Worm (Caenorhabditis elegans) whole organism, L4 larva: ENCODE measurements around the gene ZC262.4.

Source experiments
- D1046.2 ChIP-seq: fragments of 200-800 bp; sonication (Bioruptor generic); IDR thresholded peaks from 2 replicates; pipeline ENCODE4 v1.3.6; 2022; ENCODE audit warnings: missing genetic modification characterization, missing compliant biosample characterization
- F26F4.8 ChIP-seq: fragments of 200-800 bp; sonication (Bioruptor generic); conservative IDR thresholded peaks from 2 replicates; pipeline ENCODE4 v1.3.6; 2022; ENCODE audit warnings: missing genetic modification characterization, missing compliant biosample characterization
- F49E8.2 ChIP-seq: sonication (generic microtip); optimal IDR thresholded peaks from 2 replicates; lab custom pipeline; 2016; ENCODE audit warnings: missing compliant biosample characterization, mild to moderate bottlenecking, missing genetic modification characterization, borderline replicate concordance
- T20F7.1 ChIP-seq: fragments of 200-800 bp; sonication (Bioruptor generic); optimal IDR thresholded peaks from 2 replicates; lab custom pipeline; 2018; ENCODE audit warnings: mild to moderate bottlenecking, missing genetic modification characterization, missing compliant biosample characterization
- Y105C5A.15 ChIP-seq: fragments of 200-800 bp; sonication (Bioruptor generic); IDR thresholded peaks from 2 replicates; pipeline ENCODE4 v1.3.6; 2022; ENCODE audit warnings: missing genetic modification characterization, missing compliant biosample characterization
- Y48G9A.11 ChIP-seq: fragments of 200-800 bp; sonication (Bioruptor generic); IDR thresholded peaks from 2 replicates; pipeline ENCODE4 v1.3.6; 2022; ENCODE audit warnings: missing genetic modification reagents, missing genetic modification characterization, missing compliant biosample characterization
- Y75B8A.6 ChIP-seq: fragments of 200-800 bp; sonication (Bioruptor generic); IDR thresholded peaks from 2 replicates; pipeline ENCODE4 v1.3.6; 2022; ENCODE audit warnings: missing genetic modification reagents, missing genetic modification characterization, missing compliant biosample characterization
- aha-1 ChIP-seq: fragments of 150-350 bp; peaks from one replicate; lab custom pipeline; 2014; ENCODE audit warnings: missing biosample characterization, missing genetic modification characterization
- ama-1 ChIP-seq: fragments of 150-350 bp; optimal IDR thresholded peaks from 2 replicates; lab custom pipeline; 2014; ENCODE audit warnings: inconsistent platforms, mixed read lengths
- attf-4 ChIP-seq: sonication (generic microtip); optimal IDR thresholded peaks from 3 replicates; lab custom pipeline; 2017; ENCODE audit warnings: missing biosample characterization, missing genetic modification characterization
- ceh-28 ChIP-seq: fragments of 150-350 bp; optimal IDR thresholded peaks from 2 replicates; lab custom pipeline; 2014; ENCODE audit warnings: missing biosample characterization, missing genetic modification reagents, missing genetic modification characterization
- ceh-32 ChIP-seq: sonication (generic microtip); optimal IDR thresholded peaks from 2 replicates; lab custom pipeline; 2016; ENCODE audit warnings: mild to moderate bottlenecking, missing genetic modification characterization, missing compliant biosample characterization; ENCODE audit not compliant: poor library complexity
- ceh-62 ChIP-seq: sonication (generic microtip); optimal IDR thresholded peaks from 2 replicates; lab custom pipeline; 2017; ENCODE audit warnings: missing biosample characterization, missing genetic modification characterization
- cey-2 ChIP-seq: sonication (generic microtip); optimal IDR thresholded peaks from 3 replicates; lab custom pipeline; 2017; ENCODE audit warnings: missing genetic modification characterization, mild to moderate bottlenecking, missing compliant biosample characterization, antibody characterized with exemption, borderline replicate concordance; ENCODE audit not compliant: insufficient read depth
- daf-12 ChIP-seq: fragments of 150-350 bp; optimal IDR thresholded peaks from 2 replicates; lab custom pipeline; 2014; ENCODE audit warnings: missing biosample characterization, missing genetic modification reagents, missing genetic modification characterization
- daf-8 ChIP-seq: fragments of 200-800 bp; sonication (Bioruptor generic); IDR thresholded peaks from 2 replicates; pipeline ENCODE4 v1.3.6; 2022; ENCODE audit warnings: missing genetic modification characterization, missing compliant biosample characterization
- dve-1 ChIP-seq: sonication (generic microtip); optimal IDR thresholded peaks from 2 replicates; lab custom pipeline; 2017; ENCODE audit warnings: antibody characterized with exemption, mild to moderate bottlenecking, missing genetic modification characterization, missing compliant biosample characterization; ENCODE audit not compliant: insufficient read depth
- fkh-10 ChIP-seq: fragments of 150-350 bp; optimal IDR thresholded peaks from 2 replicates; lab custom pipeline; 2014; ENCODE audit warnings: missing biosample characterization, missing genetic modification reagents, missing genetic modification characterization
- fos-1 ChIP-seq: fragments of 150-350 bp; optimal IDR thresholded peaks from 2 replicates; lab custom pipeline; 2014; ENCODE audit warnings: missing biosample characterization, missing genetic modification characterization
- gei-8 ChIP-seq: fragments of 200-800 bp; sonication (Bioruptor generic); optimal IDR thresholded peaks from 2 replicates; lab custom pipeline; 2018; ENCODE audit warnings: mild to moderate bottlenecking, missing genetic modification characterization, missing compliant biosample characterization
- hif-1 ChIP-seq, 2 experiments: sonication (generic microtip); optimal IDR thresholded peaks; 2 replicates each; lab custom pipeline; 2016 to 2017; ENCODE audit warnings: missing compliant biosample characterization in 2 of 2, missing genetic modification characterization in 2 of 2, missing genetic modification reagents in 2 of 2, missing genotype in 2 of 2, mild to moderate bottlenecking in 1 of 2
- lim-7 ChIP-seq: fragments of 200-800 bp; sonication (Bioruptor generic); IDR thresholded peaks from 2 replicates; pipeline ENCODE4 v1.3.6; 2022; ENCODE audit warnings: missing genetic modification characterization, missing compliant biosample characterization
- lin-38 ChIP-seq: fragments of 200-800 bp; sonication (Bioruptor generic); IDR thresholded peaks from 2 replicates; pipeline ENCODE4 v1.3.6; 2022; ENCODE audit warnings: missing genetic modification reagents, missing genetic modification characterization, missing compliant biosample characterization
- lir-3 ChIP-seq: sonication (generic microtip); optimal IDR thresholded peaks from 2 replicates; lab custom pipeline; 2016; ENCODE audit warnings: mild to moderate bottlenecking, missing genetic modification characterization, missing compliant biosample characterization
- lsy-2 ChIP-seq, 2 experiments: fragments of 150-350 bp in 1 of 2; sonication (generic microtip) in 1 of 2; optimal IDR thresholded peaks; 2 replicates each; lab custom pipeline; 2014 to 2017; ENCODE audit warnings: missing biosample characterization in 2 of 2, missing genetic modification characterization in 2 of 2
- madf-9 ChIP-seq: fragments of 200-800 bp; sonication (Bioruptor generic); conservative IDR thresholded peaks from 2 replicates; pipeline ENCODE4 v1.3.6; 2022; ENCODE audit warnings: missing genetic modification reagents, missing genetic modification characterization, missing compliant biosample characterization
- mdt-29 ChIP-seq: fragments of 200-800 bp; sonication (Bioruptor generic); IDR thresholded peaks from 2 replicates; pipeline ENCODE4 v1.3.6; 2022; ENCODE audit warnings: missing genetic modification reagents, missing genetic modification characterization, missing compliant biosample characterization
- mxl-3 ChIP-seq: fragments of 200-800 bp; sonication (Bioruptor generic); optimal IDR thresholded peaks from 2 replicates; lab custom pipeline; 2018; ENCODE audit warnings: mild to moderate bottlenecking, missing genetic modification characterization, missing compliant biosample characterization
- nhr-102 ChIP-seq: sonication (generic microtip); optimal IDR thresholded peaks from 2 replicates; lab custom pipeline; 2016; ENCODE audit warnings: mild to moderate bottlenecking, missing genetic modification characterization, moderate library complexity, missing compliant biosample characterization
- nhr-111 ChIP-seq: fragments of 200-800 bp; sonication (Bioruptor generic); optimal IDR thresholded peaks from 2 replicates; lab custom pipeline; 2018; ENCODE audit warnings: mild to moderate bottlenecking, missing genetic modification characterization, missing compliant biosample characterization
- nhr-28 ChIP-seq: fragments of 150-350 bp; optimal IDR thresholded peaks from 2 replicates; lab custom pipeline; 2014; ENCODE audit warnings: missing biosample characterization, missing genetic modification characterization
- nhr-48 ChIP-seq: sonication (generic microtip); optimal IDR thresholded peaks from 2 replicates; lab custom pipeline; 2016; ENCODE audit warnings: mild to moderate bottlenecking, missing genetic modification characterization, missing compliant biosample characterization
- nhr-6 ChIP-seq: fragments of 150-350 bp; optimal IDR thresholded peaks from 2 replicates; lab custom pipeline; 2014; ENCODE audit warnings: missing biosample characterization, missing genetic modification characterization
- nhr-76 ChIP-seq: fragments of 150-350 bp; optimal IDR thresholded peaks from 2 replicates; lab custom pipeline; 2014; ENCODE audit warnings: missing biosample characterization, missing genetic modification characterization
- php-3 ChIP-seq: fragments of 200-800 bp; sonication (Bioruptor generic); IDR thresholded peaks from 2 replicates; pipeline ENCODE4 v1.3.6; 2022; ENCODE audit warnings: missing genetic modification reagents, missing genetic modification characterization, missing compliant biosample characterization
- rbr-2 ChIP-seq: sonication (generic microtip); optimal IDR thresholded peaks from 2 replicates; lab custom pipeline; 2016; ENCODE audit warnings: missing genotype, missing genetic modification characterization, missing compliant biosample characterization
- tag-97 ChIP-seq: fragments of 200-800 bp; sonication (Bioruptor generic); IDR thresholded peaks from 2 replicates; pipeline ENCODE4 v1.3.6; 2022; ENCODE audit warnings: missing genetic modification characterization, missing compliant biosample characterization
- unc-130 ChIP-seq: sonication (generic microtip); optimal IDR thresholded peaks from 2 replicates; lab custom pipeline; 2016; ENCODE audit warnings: missing genetic modification reagents, missing genetic modification characterization, missing compliant biosample characterization
- unc-39 ChIP-seq: sonication (generic microtip); optimal IDR thresholded peaks from 2 replicates; lab custom pipeline; 2017; ENCODE audit warnings: missing biosample characterization, missing genetic modification characterization
- zip-11 ChIP-seq: fragments of 200-800 bp; sonication (Bioruptor generic); IDR thresholded peaks from 2 replicates; pipeline ENCODE4 v1.3.6; 2022; ENCODE audit warnings: missing genetic modification characterization, missing compliant biosample characterization
- zip-2 ChIP-seq: fragments of 150-350 bp; optimal IDR thresholded peaks from 2 replicates; lab custom pipeline; 2014; ENCODE audit warnings: missing biosample characterization, missing genetic modification characterization

ZC262.4 gene

DNA sequence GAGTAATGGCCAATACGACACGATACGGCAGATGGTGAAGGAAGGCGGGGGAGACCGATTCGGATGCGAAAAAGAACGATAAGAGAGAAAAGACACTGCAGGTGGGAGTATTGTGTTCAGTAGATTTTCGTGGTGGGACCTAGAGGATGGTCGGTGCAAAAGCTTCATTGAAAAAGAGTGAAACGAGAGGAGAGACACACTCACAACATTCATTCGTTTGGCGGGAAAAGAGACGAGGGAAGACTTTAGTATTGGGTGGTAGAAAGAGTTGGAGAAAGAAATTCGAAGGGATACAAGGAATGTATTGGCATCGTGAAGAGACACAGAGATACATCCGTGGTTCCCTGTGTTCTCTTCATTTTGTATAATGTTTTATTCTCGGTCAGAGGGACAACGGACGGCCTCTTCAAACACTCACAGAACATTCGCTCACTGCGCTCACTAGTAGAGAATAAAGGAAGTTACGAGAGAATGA, 22.1 kb upstream of the ZC262.4 start (continued):
- TF ChIP-seq ceh-28 (tag; lab: Kevin White, UChicago) (no peak), cey-2 (no peak), nhr-6 (tag; lab: Kevin White, UChicago) (peak; percentile 64), gei-8 (GFP tag; lab: Kevin White, UChicago) (no peak), aha-1 (tag; lab: Kevin White, UChicago) (peak; percentile 86), php-3 (GFP tag; lab: Robert Waterston, UW) (no peak), daf-12 (tag; lab: Kevin White, UChicago) (no peak), nhr-28 (peak; percentile 66), lim-7 (peak; percentile 49; the same call in 1 of the 2 replicates), zip-11 (GFP tag; lab: Robert Waterston, UW) (no peak), tag-97 (GFP tag; lab: Robert Waterston, UW) (no peak), lsy-2 (tag; optimal IDR thresholded peaks at IDR 0.05; lab: Kevin White, UChicago) (peak; percentile 77 to 91), Y105C5A.15 (no peak), F26F4.8 (GFP tag; lab: Robert Waterston, UW) (no peak), mxl-3 (GFP tag; lab: Kevin White, UChicago) (peak; percentile 71), zip-2 (tag; lab: Kevin White, UChicago) (no peak), nhr-102 (tag; lab: Kevin White, UChicago) (peak; percentile 40), dve-1 (tag; lab: Kevin White, UChicago) (peak; percentile 83), lir-3 (tag; lab: Kevin White, UChicago) (no peak), unc-130 (GFP tag; lab: Kevin White, UChicago) (no peak), ceh-32 (tag; lab: Kevin White, UChicago) (no peak), fkh-10 (GFP tag; lab: Kevin White, UChicago) (peak; percentile 33), nhr-111 (GFP tag; lab: Kevin White, UChicago) (no peak), D1046.2 (GFP tag; lab: Robert Waterston, UW) (no peak), madf-9 (GFP tag; lab: Robert Waterston, UW) (no peak), nhr-48 (tag; lab: Kevin White, UChicago) (peak; percentile 62), T20F7.1 (GFP tag; lab: Kevin White, UChicago) (peak; percentile 72), daf-8 (GFP tag; lab: Robert Waterston, UW) (no peak), rbr-2 (tag; lab: Kevin White, UChicago) (peak; percentile 81), lin-38 (peak; percentile 68), F49E8.2 (tag; lab: Kevin White, UChicago) (no peak), mdt-29 (no peak), fos-1 (tag; lab: Kevin White, UChicago) (no peak), nhr-76 (tag; lab: Kevin White, UChicago) (no peak), hif-1 (tag; optimal IDR thresholded peaks at IDR 0.05; lab: Kevin White, UChicago) (peak in 1 of 2 experiments; percentile 49), attf-4 (no peak), Y75B8A.6 (GFP tag; lab: Robert Waterston, UW) (no peak), unc-39 (tag; lab: Kevin White, UChicago) (no peak), ceh-62 (tag; lab: Kevin White, UChicago) (no peak)
- TF ChIP-seq, all 104 proteins: peak for 39

ce11 chrIII:8355462-8355815, 21.1 kb upstream of the ZC262.4 start:
- TF ChIP-seq ama-1 (lab: Kevin White, UChicago) (no peak), Y48G9A.11 (GFP tag; lab: Robert Waterston, UW) (0 out of 2 replicates have a peak, but pooled peaks have one; percentile 9)
